Worm (Caenorhabditis elegans) whole organism, midembryonic: Measurements from ENCODE around the gene mrp-1.

ENCODE experiments used
- T22C8.4 ChIP-seq: fragments of 200-800 bp; sonication (Bioruptor generic); IDR thresholded peaks from 2 replicates; pipeline ENCODE4 v1.3.6; 2022; ENCODE audit warnings: missing genetic modification characterization, missing compliant biosample characterization
- flt-1 ChIP-seq: fragments of 200-800 bp; sonication (Bioruptor generic); IDR thresholded peaks from 2 replicates; pipeline ENCODE4 v1.3.6; 2022; ENCODE audit warnings: missing genetic modification characterization, missing compliant biosample characterization
- ref-1 ChIP-seq: fragments of 200-800 bp; sonication (Bioruptor generic); conservative IDR thresholded peaks from 2 replicates; pipeline ENCODE4 v1.3.6; 2022; ENCODE audit warnings: missing genetic modification reagents, missing genetic modification characterization, missing compliant biosample characterization
- ztf-23 ChIP-seq: fragments of 200-800 bp; sonication (Bioruptor generic); IDR thresholded peaks from 2 replicates; pipeline ENCODE4 v1.3.6; 2022; ENCODE audit warnings: missing genetic modification reagents, missing genetic modification characterization, missing compliant biosample characterization

- no peak for TF ChIP-seq ztf-23 (GFP tag; lab: Robert Waterston, UW)
- TF ChIP-seq flt-1 (GFP tag; lab: Robert Waterston, UW) = no peak
- TF ChIP-seq T22C8.4 (GFP tag; lab: Robert Waterston, UW) = no peak
- TF ChIP-seq ref-1 (GFP tag; lab: Robert Waterston, UW) = no peak
These were observed 6.3 kb upstream of the mrp-1 start, which contains the start of gene F13C5.2 for ce11 chrX:593910-594447.
